Worm (Caenorhabditis elegans) whole organism, early embryonic: ENCODE data around the gene clec-203.

Source experiments
- B0310.2 ChIP-seq: sonication (generic microtip); optimal IDR thresholded peaks from 2 replicates; lab custom pipeline; 2016; ENCODE audit warnings: mild to moderate bottlenecking, missing genetic modification characterization, missing compliant biosample characterization
- F13C5.2 ChIP-seq: sonication (generic microtip); optimal IDR thresholded peaks from 2 replicates; lab custom pipeline; 2017; ENCODE audit warnings: mild to moderate bottlenecking, missing genetic modification characterization, inconsistent platforms, missing compliant biosample characterization
- aly-1 ChIP-seq: sonication (generic microtip); optimal IDR thresholded peaks from 2 replicates; lab custom pipeline; 2016; ENCODE audit warnings: missing genetic modification characterization, missing compliant biosample characterization
- ama-1 ChIP-seq: fragments of 150-350 bp; optimal IDR thresholded peaks from 2 replicates; lab custom pipeline; 2014
- ceh-13 ChIP-seq: fragments of 200-800 bp; sonication (Bioruptor generic); optimal IDR thresholded peaks from 2 replicates; lab custom pipeline; 2018; ENCODE audit warnings: mild to moderate bottlenecking, missing genetic modification characterization, missing compliant biosample characterization
- ceh-36 ChIP-seq: sonication (generic microtip); optimal IDR thresholded peaks from 2 replicates; lab custom pipeline; 2016; ENCODE audit warnings: missing genetic modification characterization, inconsistent platforms, missing compliant biosample characterization
- ets-7 ChIP-seq: sonication (generic microtip); optimal IDR thresholded peaks from 2 replicates; lab custom pipeline; 2016; ENCODE audit warnings: missing genotype, missing genetic modification characterization, missing compliant biosample characterization
- flt-1 ChIP-seq: fragments of 200-800 bp; sonication (Bioruptor generic); IDR thresholded peaks from 2 replicates; pipeline ENCODE4 v1.3.6; 2022; ENCODE audit warnings: missing genetic modification characterization, missing compliant biosample characterization
- hmbx-1 ChIP-seq: sonication (generic microtip); optimal IDR thresholded peaks from 2 replicates; lab custom pipeline; 2016; ENCODE audit warnings: mild to moderate bottlenecking, missing genetic modification characterization, missing compliant biosample characterization
- hmg-4 ChIP-seq: fragments of 200-800 bp; sonication (Bioruptor generic); optimal IDR thresholded peaks from 2 replicates; lab custom pipeline; 2018; ENCODE audit warnings: mild to moderate bottlenecking, missing genetic modification characterization, missing compliant biosample characterization
- hnd-1 ChIP-seq: sonication (generic microtip); optimal IDR thresholded peaks from 2 replicates; lab custom pipeline; 2016; ENCODE audit warnings: missing genetic modification characterization, missing compliant biosample characterization
- pes-1 ChIP-seq: fragments of 200-800 bp; sonication (Bioruptor generic); IDR thresholded peaks from 2 replicates; pipeline ENCODE4 v1.3.6; 2022; ENCODE audit warnings: missing genetic modification reagents, missing genetic modification characterization, missing compliant biosample characterization
- scrt-1 ChIP-seq: fragments of 200-800 bp; sonication (Bioruptor generic); IDR thresholded peaks from 2 replicates; pipeline ENCODE4 v1.3.6; 2022; ENCODE audit warnings: missing genetic modification characterization, missing compliant biosample characterization
- sea-1 ChIP-seq: fragments of 200-800 bp; sonication (Bioruptor generic); conservative IDR thresholded peaks from 2 replicates; pipeline ENCODE4 v1.3.6; 2022; ENCODE audit warnings: missing genetic modification characterization, missing compliant biosample characterization
- tbx-11 ChIP-seq: fragments of 200-800 bp; sonication (Bioruptor generic); IDR thresholded peaks from 2 replicates; pipeline ENCODE4 v1.3.6; 2022; ENCODE audit warnings: missing genetic modification characterization, missing compliant biosample characterization
- tbx-37 ChIP-seq: fragments of 200-800 bp; sonication (Bioruptor generic); conservative IDR thresholded peaks from 2 replicates; pipeline ENCODE4 v1.3.6; 2022; ENCODE audit warnings: missing genetic modification reagents, missing genetic modification characterization, missing compliant biosample characterization
- tra-4 ChIP-seq: sonication (generic microtip); optimal IDR thresholded peaks from 2 replicates; lab custom pipeline; 2017; ENCODE audit warnings: missing genetic modification characterization, missing compliant biosample characterization

Gene clec-203

ce11 chrV:1087983-1088382 is at the start of gene clec-203:
TSS of gene clec-203 (plus strand) at chrV:1088283.
- TF ChIP-seq tra-4 (tag; lab: Kevin White, UChicago) (no peak), ets-7 (tag; lab: Kevin White, UChicago) (no peak), hnd-1 (tag; lab: Kevin White, UChicago) (no peak), tbx-11 (GFP tag; lab: Robert Waterston, UW) (no peak), hmbx-1 (tag; lab: Kevin White, UChicago) (no peak), sea-1 (GFP tag; lab: Robert Waterston, UW) (no peak), aly-1 (tag; lab: Kevin White, UChicago) (no peak), tbx-37 (no peak), scrt-1 (GFP tag; lab: Robert Waterston, UW) (no peak), ceh-13 (GFP tag; lab: Kevin White, UChicago) (no peak), ama-1 (lab: Kevin White, UChicago) (no peak), F13C5.2 (tag; lab: Kevin White, UChicago) (no peak), hmg-4 (GFP tag; lab: Kevin White, UChicago) (no peak), flt-1 (GFP tag; lab: Robert Waterston, UW) (no peak), pes-1 (GFP tag; lab: Robert Waterston, UW) (no peak), ceh-36 (tag; lab: Kevin White, UChicago) (no peak)

ce11 chrV:1047251-1047650 is 40.8 kb upstream of the clec-203 start:
- TF ChIP-seq sea-1 (GFP tag; lab: Robert Waterston, UW) (no peak), tbx-11 (GFP tag; lab: Robert Waterston, UW) (no peak), hmbx-1 (tag; lab: Kevin White, UChicago) (no peak), tbx-37 (no peak), ets-7 (tag; lab: Kevin White, UChicago) (no peak), hmg-4 (GFP tag; lab: Kevin White, UChicago) (no peak), tra-4 (tag; lab: Kevin White, UChicago) (no peak)

DNA sequence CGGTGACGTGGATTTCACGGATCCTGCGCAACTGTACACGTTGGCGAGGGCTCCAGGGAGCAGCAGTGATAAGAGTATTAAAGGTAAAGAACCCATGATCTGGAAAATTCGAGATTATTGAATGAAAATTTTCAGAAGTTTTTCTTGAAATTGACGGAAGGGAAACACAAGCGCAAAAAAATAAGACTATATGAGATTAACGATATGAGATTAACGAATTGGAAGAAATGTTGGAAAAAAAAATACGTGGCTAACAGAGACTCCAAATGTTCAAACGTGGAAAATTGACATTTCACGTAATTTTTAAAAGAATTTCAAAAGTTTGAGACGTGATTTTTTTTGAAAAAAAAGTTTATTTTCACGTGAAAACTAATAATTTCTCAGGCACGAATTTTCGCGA is 39.6 kb upstream of the clec-203 start, which contains the start of gene nra-4:
Gene nra-4, minus strand, starts transcription at position 101 of the 400 bp plus-strand sequence.
- TF ChIP-seq F13C5.2 (tag; lab: Kevin White, UChicago): no peak
- no peak for TF ChIP-seq hmg-4 (GFP tag; lab: Kevin White, UChicago)
- TF ChIP-seq pes-1 (GFP tag; lab: Robert Waterston, UW): no peak
- no peak for TF ChIP-seq tbx-11 (GFP tag; lab: Robert Waterston, UW)
- no peak for TF ChIP-seq aly-1 (tag; lab: Kevin White, UChicago)
- no peak for TF ChIP-seq hnd-1 (tag; lab: Kevin White, UChicago)
- no peak for TF ChIP-seq ets-7 (tag; lab: Kevin White, UChicago)
- TF ChIP-seq sea-1 (GFP tag; lab: Robert Waterston, UW): no peak
- no peak for TF ChIP-seq ama-1 (lab: Kevin White, UChicago)
- TF ChIP-seq B0310.2 (tag; lab: Kevin White, UChicago): no peak
- no peak for TF ChIP-seq tra-4 (tag; lab: Kevin White, UChicago)
- no peak for TF ChIP-seq tbx-37
- TF ChIP-seq scrt-1 (GFP tag; lab: Robert Waterston, UW): no peak
- TF ChIP-seq ceh-36 (tag; lab: Kevin White, UChicago): no peak
- no peak for TF ChIP-seq flt-1 (GFP tag; lab: Robert Waterston, UW)

DNA sequence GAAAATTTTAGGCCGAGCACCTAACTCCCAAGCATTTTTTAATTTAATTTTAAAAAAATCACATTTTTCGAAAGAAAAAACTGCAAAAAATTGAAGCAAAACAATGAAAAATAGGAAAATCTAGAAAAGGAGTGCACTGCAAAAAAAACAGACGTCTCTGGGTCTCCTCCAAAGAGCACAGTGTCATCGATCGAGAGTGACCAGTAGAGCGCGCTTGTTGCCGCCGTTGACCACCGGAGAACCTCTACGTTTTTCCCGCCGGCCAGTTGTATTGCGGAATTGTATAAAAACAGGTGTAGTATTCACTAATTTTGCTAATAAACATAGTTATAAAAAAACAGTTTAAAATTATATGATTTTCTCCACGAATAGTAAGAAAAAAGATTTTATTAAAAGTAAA is 38.7 kb upstream of the clec-203 start:
- TF ChIP-seq ets-7 (tag; lab: Kevin White, UChicago): no peak
- TF ChIP-seq hmg-4 (GFP tag; lab: Kevin White, UChicago): no peak
- no peak for TF ChIP-seq tra-4 (tag; lab: Kevin White, UChicago)
- TF ChIP-seq ama-1 (lab: Kevin White, UChicago): no peak
- no peak for TF ChIP-seq sea-1 (GFP tag; lab: Robert Waterston, UW)
- TF ChIP-seq ceh-13 (GFP tag; lab: Kevin White, UChicago): no peak
- no peak for TF ChIP-seq pes-1 (GFP tag; lab: Robert Waterston, UW)
- TF ChIP-seq B0310.2 (tag; lab: Kevin White, UChicago): no peak
- no peak for TF ChIP-seq flt-1 (GFP tag; lab: Robert Waterston, UW)
- no peak for TF ChIP-seq F13C5.2 (tag; lab: Kevin White, UChicago)
- no peak for TF ChIP-seq tbx-11 (GFP tag; lab: Robert Waterston, UW)
- no peak for TF ChIP-seq ceh-36 (tag; lab: Kevin White, UChicago)
- no peak for TF ChIP-seq tbx-37
- TF ChIP-seq aly-1 (tag; lab: Kevin White, UChicago): no peak
- no peak for TF ChIP-seq hmbx-1 (tag; lab: Kevin White, UChicago)
- TF ChIP-seq hnd-1 (tag; lab: Kevin White, UChicago): no peak
- TF ChIP-seq scrt-1 (GFP tag; lab: Robert Waterston, UW): no peak

DNA sequence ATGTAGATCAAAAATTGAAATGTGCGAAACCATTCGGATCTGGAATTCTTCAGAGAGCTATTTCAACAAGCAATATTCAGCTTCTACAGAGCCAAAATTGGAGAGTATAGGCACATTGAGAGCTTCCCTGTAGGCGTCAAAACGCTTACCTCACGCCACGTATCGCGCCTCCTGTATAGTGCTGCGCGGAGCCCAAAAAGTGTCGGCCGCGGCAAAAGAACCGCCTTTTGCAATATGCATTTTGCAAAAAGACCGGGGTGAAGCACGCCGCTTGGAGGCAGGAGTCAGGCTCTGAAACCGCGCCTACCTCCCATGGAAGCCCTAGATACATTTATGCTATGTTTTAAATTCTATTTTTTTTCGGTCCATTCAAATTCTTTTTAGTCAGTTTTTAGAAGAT is 36.4 kb upstream of the clec-203 start:
- TF ChIP-seq flt-1 (GFP tag; lab: Robert Waterston, UW) (no peak), aly-1 (tag; lab: Kevin White, UChicago) (no peak), sea-1 (GFP tag; lab: Robert Waterston, UW) (no peak), hmbx-1 (tag; lab: Kevin White, UChicago) (no peak), scrt-1 (GFP tag; lab: Robert Waterston, UW) (no peak), ceh-13 (GFP tag; lab: Kevin White, UChicago) (no peak), ets-7 (tag; lab: Kevin White, UChicago) (no peak)

DNA sequence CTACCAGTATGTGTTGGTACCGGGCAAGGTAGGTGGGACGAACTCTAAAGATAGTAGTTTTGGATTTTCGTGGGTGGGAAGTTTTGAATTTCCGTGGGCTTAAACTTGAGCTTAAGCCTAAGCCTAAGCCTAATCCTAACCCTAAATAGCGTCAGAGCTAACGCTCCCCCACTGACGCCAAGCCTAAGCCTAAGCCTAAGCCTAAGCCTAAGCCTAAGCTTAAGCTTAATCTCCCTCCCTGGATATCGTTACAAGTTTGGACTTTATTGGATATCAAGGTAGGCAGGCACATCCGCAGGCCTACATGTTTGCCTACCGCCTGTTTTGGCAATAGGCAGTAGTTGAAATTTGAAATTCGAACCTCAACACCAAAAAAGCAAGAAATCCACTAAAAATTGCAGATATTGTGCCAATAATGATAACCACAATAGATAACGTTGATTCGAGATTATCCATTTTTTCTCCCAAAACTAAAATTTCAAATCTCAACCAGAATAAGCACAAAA is 35.5 kb upstream of the clec-203 start, which contains the start of gene K10C9.4:
Gene K10C9.4, minus strand, starts transcription at position 456 of the 506 bp plus-strand sequence.
- peak; percentile 77 for TF ChIP-seq ceh-36 (tag; lab: Kevin White, UChicago)
- no peak for TF ChIP-seq hmbx-1 (tag; lab: Kevin White, UChicago)
- TF ChIP-seq scrt-1 (GFP tag; lab: Robert Waterston, UW): no peak
- no peak for TF ChIP-seq pes-1 (GFP tag; lab: Robert Waterston, UW)
- no peak for TF ChIP-seq ets-7 (tag; lab: Kevin White, UChicago)
- no peak for TF ChIP-seq flt-1 (GFP tag; lab: Robert Waterston, UW)
- TF ChIP-seq F13C5.2 (tag; lab: Kevin White, UChicago): no peak

- TF ChIP-seq ama-1 (lab: Kevin White, UChicago) (no peak), ceh-36 (tag; lab: Kevin White, UChicago) (no peak)
Observed at ce11 chrV:1053385-1053784, 34.7 kb upstream of the clec-203 start.
